6 fruit fly cellular contexts compared by ENCODE assay signal in the genomic region with DNA sequence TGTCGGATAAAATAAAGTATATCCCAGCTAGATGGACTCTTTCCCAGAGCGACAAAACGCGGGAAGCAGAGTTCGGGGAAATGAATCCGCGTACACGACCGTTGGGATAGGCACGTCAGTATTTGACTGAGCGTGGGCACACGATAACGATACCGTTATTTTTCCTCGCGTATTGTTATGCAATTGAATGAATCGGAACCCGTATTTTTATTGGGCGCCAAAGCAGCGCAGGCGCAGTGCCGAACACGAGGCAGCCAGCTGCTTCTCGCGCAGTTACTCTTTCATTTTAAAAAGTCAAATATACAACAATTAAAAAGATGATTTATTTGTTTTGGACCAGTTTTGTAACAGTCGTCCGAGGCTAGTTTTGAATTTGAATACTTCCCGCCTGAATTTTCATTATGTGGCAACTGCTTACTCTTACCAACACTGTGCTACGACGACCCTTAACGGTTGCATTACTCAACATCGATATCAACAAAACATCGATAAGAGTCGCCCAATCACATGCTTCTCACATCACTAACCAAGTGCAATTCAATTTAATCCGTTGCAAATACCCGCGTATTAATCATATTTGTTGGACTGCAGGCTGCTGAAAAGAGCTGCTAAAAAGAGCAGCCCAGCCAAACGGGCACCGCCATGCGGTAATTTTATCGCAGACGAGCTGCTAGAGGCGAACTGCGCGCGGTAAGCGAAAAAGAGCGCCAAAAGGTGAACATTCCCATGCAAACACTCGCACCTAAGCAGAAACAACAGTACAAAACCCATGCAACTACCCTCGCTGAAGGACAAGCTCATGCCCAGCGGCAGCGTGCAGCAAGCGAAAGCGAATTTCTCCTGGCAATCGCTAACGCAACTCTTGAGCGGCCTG.
TF ChIP-seq lines count a peak whose summit lies in the region.

Gene CG33203 (minus strand): TSS at position 151 of the 874 bp plus-strand sequence.
Gene Doa (plus strand): TSS at position 515 of the 874 bp plus-strand sequence.

- peak; percentile 38 to 43 for TF ChIP-seq CTCF in S2 (optimal IDR thresholded peaks at IDR 0.05; lab: Kevin White, UChicago)
- no peak for TF ChIP-seq CTCF in whole organism, embryonic (GFP tag; optimal IDR thresholded peaks at IDR 0.05; lab: Kevin White, UChicago)

TF ChIP-seq in whole organism, adult, 20 proteins besides CTCF, POLR2A, EP300 and RAD21 (continues in another document):
- TF ChIP-seq pad (GFP tag; optimal IDR thresholded peaks at IDR 0.05; lab: Kevin White, UChicago) (peak; percentile 45), cic (GFP tag; optimal IDR thresholded peaks at IDR 0.05; lab: Kevin White, UChicago) (no peak), cnc (optimal IDR thresholded peaks at IDR 0.05; lab: Kevin White, UChicago) (no peak), CG7045 (GFP tag; optimal IDR thresholded peaks at IDR 0.05; lab: Kevin White, UChicago) (no peak), CG14711 (tag; optimal IDR thresholded peaks at IDR 0.05; lab: Kevin White, UChicago) (peak; percentile 74), CG33017 (tag; optimal IDR thresholded peaks at IDR 0.05; lab: Kevin White, UChicago) (no peak), Crg-1 (GFP tag; optimal IDR thresholded peaks at IDR 0.05; lab: Kevin White, UChicago) (peak; percentile 64), kay (GFP tag; lab: Kevin White, UChicago; ENCODE audit: borderline replicate concordance) (no peak), Clk (GFP tag; optimal IDR thresholded peaks at IDR 0.05; lab: Kevin White, UChicago) (no peak), CG12768 (GFP tag; optimal IDR thresholded peaks at IDR 0.05; lab: Kevin White, UChicago) (peak; percentile 20), ovo (GFP tag; optimal IDR thresholded peaks at IDR 0.05; lab: Kevin White, UChicago) (peak; percentile 18), CG5204 (GFP tag; optimal IDR thresholded peaks at IDR 0.05; lab: Kevin White, UChicago) (no peak), Mnt (GFP tag; optimal IDR thresholded peaks at IDR 0.05; lab: Kevin White, UChicago) (peak; percentile 51), CG11617 (GFP tag; optimal IDR thresholded peaks at IDR 0.05; lab: Kevin White, UChicago) (no peak), bab1 (GFP tag; optimal IDR thresholded peaks at IDR 0.05; lab: Kevin White, UChicago) (peak; percentile 51), CG7101 (tag; optimal IDR thresholded peaks at IDR 0.05; lab: Kevin White, UChicago) (peak; percentile 62)

TF ChIP-seq in whole organism, embryonic, 481 proteins besides CTCF, POLR2A, EP300 and RAD21 (continues in another document):
- no peak for TF ChIP-seq CG10462 (GFP tag; optimal IDR thresholded peaks at IDR 0.05; lab: Kevin White, UChicago)
- TF ChIP-seq CG12744 (GFP tag; optimal IDR thresholded peaks at IDR 0.05; lab: Kevin White, UChicago) = no peak
- no peak for TF ChIP-seq CG10979 (tag; optimal IDR thresholded peaks at IDR 0.05; lab: Kevin White, UChicago)
- peak; percentile 25 for TF ChIP-seq caup (GFP tag; optimal IDR thresholded peaks at IDR 0.05; lab: Kevin White, UChicago; ENCODE audit: severe bottlenecking)
- no peak for TF ChIP-seq Mes4 (GFP tag; optimal IDR thresholded peaks at IDR 0.05; lab: Kevin White, UChicago)
- TF ChIP-seq CG7271 (tag; optimal IDR thresholded peaks at IDR 0.05; lab: Kevin White, UChicago) = no peak
- TF ChIP-seq CG7372 (GFP tag; IDR thresholded peaks at IDR 0.05; lab: Robert Waterston, UW) = no peak
- TF ChIP-seq CG3838 (GFP tag; optimal IDR thresholded peaks at IDR 0.05; lab: Kevin White, UChicago) = peak; percentile 8
- TF ChIP-seq YL-1 (GFP tag; optimal IDR thresholded peaks at IDR 0.05; lab: Kevin White, UChicago) = no peak
- no peak for TF ChIP-seq CG10959 (GFP tag; IDR thresholded peaks at IDR 0.05; lab: Robert Waterston, UW)
- TF ChIP-seq ara (GFP tag; IDR thresholded peaks at IDR 0.05; lab: Robert Waterston, UW) = no peak
- TF ChIP-seq fd64A (GFP tag; optimal IDR thresholded peaks at IDR 0.05; lab: Kevin White, UChicago) = no peak
- peak; percentile 98 for TF ChIP-seq Myb (GFP tag; optimal IDR thresholded peaks at IDR 0.05; lab: Kevin White, UChicago)
- TF ChIP-seq Abd-B (GFP tag; optimal IDR thresholded peaks at IDR 0.05; lab: Kevin White, UChicago) = peak; percentile 16
- no peak for TF ChIP-seq Sry-β (GFP tag; optimal IDR thresholded peaks at IDR 0.05; lab: Kevin White, UChicago)
- TF ChIP-seq CG11504 (tag; optimal IDR thresholded peaks at IDR 0.05; lab: Kevin White, UChicago) = peak; percentile 36

TF ChIP-seq in whole organism, prepupa, 60 proteins besides CTCF, POLR2A, EP300 and RAD21 (continues in another document):
- TF ChIP-seq vri (GFP tag; optimal IDR thresholded peaks at IDR 0.05; lab: Kevin White, UChicago) = peak; percentile 33
- TF ChIP-seq CG31627 (GFP tag; optimal IDR thresholded peaks at IDR 0.05; lab: Kevin White, UChicago) = peak; percentile 42
- peak; percentile 15 for TF ChIP-seq CG10631 (GFP tag; optimal IDR thresholded peaks at IDR 0.05; lab: Kevin White, UChicago)
- peak; percentile 1 for TF ChIP-seq Eip75B (GFP tag; optimal IDR thresholded peaks at IDR 0.05; lab: Kevin White, UChicago)
- TF ChIP-seq CG3919 (GFP tag; optimal IDR thresholded peaks at IDR 0.05; lab: Kevin White, UChicago) = peak; percentile 12
- peak; percentile 8 for TF ChIP-seq cyc (GFP tag; optimal IDR thresholded peaks at IDR 0.05; lab: Kevin White, UChicago)
- no peak for TF ChIP-seq CG4318 (GFP tag; optimal IDR thresholded peaks at IDR 0.05; lab: Kevin White, UChicago)
- no peak for TF ChIP-seq dac (GFP tag; optimal IDR thresholded peaks at IDR 0.05; lab: Kevin White, UChicago)
- peak; percentile 77 for TF ChIP-seq svp (GFP tag; lab: Kevin White, UChicago)
- TF ChIP-seq Lpt (GFP tag; optimal IDR thresholded peaks at IDR 0.05; lab: Kevin White, UChicago) = no peak
- TF ChIP-seq CG8119 (GFP tag; IDR thresholded peaks at IDR 0.05; lab: Robert Waterston, UW) = no peak
- TF ChIP-seq dsx (GFP tag; optimal IDR thresholded peaks at IDR 0.05; lab: Kevin White, UChicago; ENCODE audit: poor library complexity, severe bottlenecking) = no peak
- TF ChIP-seq Sox14 (GFP tag; optimal IDR thresholded peaks at IDR 0.05; lab: Kevin White, UChicago) = peak; percentile 36
- no peak for TF ChIP-seq Sox15 (GFP tag; optimal IDR thresholded peaks at IDR 0.05; lab: Kevin White, UChicago)
- peak; percentile 32 for TF ChIP-seq esn (GFP tag; optimal IDR thresholded peaks at IDR 0.05; lab: Kevin White, UChicago)
- TF ChIP-seq fkh (GFP tag; optimal IDR thresholded peaks at IDR 0.05; lab: Kevin White, UChicago) = no peak
- TF ChIP-seq lz (GFP tag; optimal IDR thresholded peaks at IDR 0.05; lab: Kevin White, UChicago) = peak; percentile 57

TF ChIP-seq in whole organism, pupa, 21 proteins besides CTCF, POLR2A, EP300 and RAD21:
- TF ChIP-seq gl (tag; optimal IDR thresholded peaks at IDR 0.05; lab: Kevin White, UChicago) (no peak), Ets98B (GFP tag; IDR thresholded peaks at IDR 0.05; lab: Robert Waterston, UW) (0 out of 2 replicates have a peak, but pooled peaks have one; percentile 12), CG4496 (GFP tag; IDR thresholded peaks at IDR 0.05; lab: Robert Waterston, UW) (peak; percentile 35; the same call in 1 of the 3 replicates)

TF ChIP-seq in whole organism, wandering third instar larva, 38 proteins besides CTCF, POLR2A, EP300 and RAD21 (continues in another document):
- TF ChIP-seq tai (GFP tag; optimal IDR thresholded peaks at IDR 0.05; lab: Kevin White, UChicago) (no peak), sv (GFP tag; optimal IDR thresholded peaks at IDR 0.05; lab: Kevin White, UChicago) (no peak), CG32264 (GFP tag; optimal IDR thresholded peaks at IDR 0.05; lab: Kevin White, UChicago) (no peak), psq (GFP tag; optimal IDR thresholded peaks at IDR 0.05; lab: Kevin White, UChicago) (no peak), dl (GFP tag; optimal IDR thresholded peaks at IDR 0.05; lab: Kevin White, UChicago; ENCODE audit: insufficient read depth in 1 of 2, partially characterized antibody in 2 of 2) (peak in 1 of 2 experiments; percentile 6), rgr (GFP tag; optimal IDR thresholded peaks at IDR 0.05; lab: Kevin White, UChicago) (peak; percentile 5), Vsx2 (GFP tag; optimal IDR thresholded peaks at IDR 0.05; lab: Kevin White, UChicago; ENCODE audit: partially characterized antibody) (no peak), woc (GFP tag; optimal IDR thresholded peaks at IDR 0.05; lab: Kevin White, UChicago) (no peak), N (GFP tag; optimal IDR thresholded peaks at IDR 0.05; lab: Kevin White, UChicago) (no peak), br (GFP tag; optimal IDR thresholded peaks at IDR 0.05; lab: Kevin White, UChicago) (peak; percentile 8), jim (GFP tag; optimal IDR thresholded peaks at IDR 0.05; lab: Kevin White, UChicago) (no peak), ey (GFP tag; optimal IDR thresholded peaks at IDR 0.05; lab: Kevin White, UChicago) (no peak), foxo (GFP tag; optimal IDR thresholded peaks at IDR 0.05; lab: Kevin White, UChicago) (peak in 1 of 2 experiments; percentile 53), brk (GFP tag; optimal IDR thresholded peaks at IDR 0.05; lab: Kevin White, UChicago) (no peak), Jra (GFP tag; optimal IDR thresholded peaks at IDR 0.05; lab: Kevin White, UChicago) (peak; percentile 38), dmrt93B (GFP tag; optimal IDR thresholded peaks at IDR 0.05; lab: Kevin White, UChicago) (no peak), lola (GFP tag; optimal IDR thresholded peaks at IDR 0.05; lab: Kevin White, UChicago) (no peak), h (GFP tag; optimal IDR thresholded peaks at IDR 0.05; lab: Kevin White, UChicago) (peak; percentile 51), CG9705 (GFP tag; optimal IDR thresholded peaks at IDR 0.05; lab: Kevin White, UChicago) (no peak), usp (GFP tag; optimal IDR thresholded peaks at IDR 0.05; lab: Kevin White, UChicago) (no peak), Dfd (GFP tag; optimal IDR thresholded peaks at IDR 0.05; lab: Kevin White, UChicago) (no peak), GATAd (GFP tag; optimal IDR thresholded peaks at IDR 0.05; lab: Kevin White, UChicago) (no peak), Hr83 (GFP tag; optimal IDR thresholded peaks at IDR 0.05; lab: Kevin White, UChicago; ENCODE audit: poor library complexity, severe bottlenecking) (peak; percentile 79), Dif (GFP tag; optimal IDR thresholded peaks at IDR 0.05; lab: Kevin White, UChicago; ENCODE audit: partially characterized antibody) (no peak), Hnf4 (GFP tag; optimal IDR thresholded peaks at IDR 0.05; lab: Kevin White, UChicago) (peak; percentile 76), Myc (optimal IDR thresholded peaks at IDR 0.05; lab: Kevin White, UChicago) (peak; percentile 4), CrebA (GFP tag; optimal IDR thresholded peaks at IDR 0.05; lab: Kevin White, UChicago; ENCODE audit: borderline replicate concordance) (no peak), HLH106 (tag; optimal IDR thresholded peaks at IDR 0.05; lab: Kevin White, UChicago) (peak; percentile 25), OdsH (GFP tag; optimal IDR thresholded peaks at IDR 0.05; lab: Kevin White, UChicago) (no peak), Sp1 (GFP tag; optimal IDR thresholded peaks at IDR 0.05; lab: Kevin White, UChicago) (no peak), dsf (GFP tag; optimal IDR thresholded peaks at IDR 0.05; lab: Kevin White, UChicago; ENCODE audit: borderline replicate concordance) (no peak)
